Worm (Caenorhabditis elegans) whole organism, midembryonic: ENCODE measurements around the gene srh-215.

Experiments used
- T22C8.4 ChIP-seq: fragments of 200-800 bp; sonication (Bioruptor generic); IDR thresholded peaks from 2 replicates; pipeline ENCODE4 v1.3.6; 2022; ENCODE audit warnings: missing genetic modification characterization, missing compliant biosample characterization
- cog-1 ChIP-seq: sonication (generic microtip); optimal IDR thresholded peaks from 2 replicates; lab custom pipeline; 2016; ENCODE audit warnings: missing genetic modification characterization, missing compliant biosample characterization
- flt-1 ChIP-seq: fragments of 200-800 bp; sonication (Bioruptor generic); IDR thresholded peaks from 2 replicates; pipeline ENCODE4 v1.3.6; 2022; ENCODE audit warnings: missing genetic modification characterization, missing compliant biosample characterization
- klf-2 ChIP-seq: fragments of 200-800 bp; sonication (Bioruptor generic); conservative IDR thresholded peaks from 2 replicates; pipeline ENCODE4 v1.3.6; 2022; ENCODE audit warnings: missing genetic modification reagents, missing genetic modification characterization, missing compliant biosample characterization
- med-1 ChIP-seq: sonication (generic microtip); optimal IDR thresholded peaks from 2 replicates; lab custom pipeline; 2017; ENCODE audit warnings: missing genetic modification characterization, mild to moderate bottlenecking, missing compliant biosample characterization, antibody characterized with exemption, missing genetic modification reagents; ENCODE audit not compliant: insufficient read depth
- ref-1 ChIP-seq: fragments of 200-800 bp; sonication (Bioruptor generic); conservative IDR thresholded peaks from 2 replicates; pipeline ENCODE4 v1.3.6; 2022; ENCODE audit warnings: missing genetic modification reagents, missing genetic modification characterization, missing compliant biosample characterization
- tab-1 ChIP-seq: fragments of 200-800 bp; sonication (Bioruptor generic); IDR thresholded peaks from 2 replicates; pipeline ENCODE4 v1.3.6; 2022; ENCODE audit warnings: missing genetic modification characterization, missing compliant biosample characterization
- ztf-23 ChIP-seq: fragments of 200-800 bp; sonication (Bioruptor generic); IDR thresholded peaks from 2 replicates; pipeline ENCODE4 v1.3.6; 2022; ENCODE audit warnings: missing genetic modification reagents, missing genetic modification characterization, missing compliant biosample characterization
- ztf-29 ChIP-seq: fragments of 200-800 bp; sonication (Bioruptor generic); IDR thresholded peaks from 2 replicates; pipeline ENCODE4 v1.3.6; 2022; ENCODE audit warnings: missing genetic modification reagents, missing genetic modification characterization, missing compliant biosample characterization

srh-215 gene

DNA sequence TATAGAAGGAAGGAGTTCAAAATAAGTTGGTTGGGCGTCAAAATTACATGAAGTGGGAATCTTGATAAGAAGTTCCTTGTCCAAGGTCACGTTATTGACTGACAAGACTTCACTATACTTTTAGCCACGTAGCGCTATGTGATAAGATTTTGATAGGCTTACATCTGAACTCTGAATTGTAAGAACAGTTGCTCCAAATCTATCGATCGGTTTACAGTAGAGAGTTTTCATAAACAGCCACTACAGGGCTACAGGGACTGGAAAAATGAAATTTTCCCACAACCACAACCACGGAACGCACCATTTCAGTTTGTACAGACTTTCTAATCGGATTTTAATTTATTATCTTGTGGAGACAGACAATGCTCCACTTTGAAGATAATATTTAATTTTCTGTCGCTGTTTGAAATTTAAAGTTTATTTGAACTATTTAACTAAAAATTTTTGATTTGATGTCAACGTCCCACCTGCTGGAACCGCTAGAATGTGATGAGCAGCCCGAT lies 26.2 kb upstream of the srh-215 start, which contains the start of the genes clec-31 and clec-22:
Gene clec-31, minus strand, starts transcription at position 101 of the 503 bp plus-strand sequence.
Gene clec-22, plus strand, starts transcription at position 453 of the 503 bp plus-strand sequence.
- TF ChIP-seq cog-1 (tag; lab: Kevin White, UChicago) (no peak), med-1 (GFP tag; lab: Kevin White, UChicago) (no peak), ztf-23 (no peak), tab-1 (no peak), T22C8.4 (GFP tag; lab: Robert Waterston, UW) (no peak), ref-1 (GFP tag; lab: Robert Waterston, UW) (no peak), flt-1 (GFP tag; lab: Robert Waterston, UW) (no peak)

DNA sequence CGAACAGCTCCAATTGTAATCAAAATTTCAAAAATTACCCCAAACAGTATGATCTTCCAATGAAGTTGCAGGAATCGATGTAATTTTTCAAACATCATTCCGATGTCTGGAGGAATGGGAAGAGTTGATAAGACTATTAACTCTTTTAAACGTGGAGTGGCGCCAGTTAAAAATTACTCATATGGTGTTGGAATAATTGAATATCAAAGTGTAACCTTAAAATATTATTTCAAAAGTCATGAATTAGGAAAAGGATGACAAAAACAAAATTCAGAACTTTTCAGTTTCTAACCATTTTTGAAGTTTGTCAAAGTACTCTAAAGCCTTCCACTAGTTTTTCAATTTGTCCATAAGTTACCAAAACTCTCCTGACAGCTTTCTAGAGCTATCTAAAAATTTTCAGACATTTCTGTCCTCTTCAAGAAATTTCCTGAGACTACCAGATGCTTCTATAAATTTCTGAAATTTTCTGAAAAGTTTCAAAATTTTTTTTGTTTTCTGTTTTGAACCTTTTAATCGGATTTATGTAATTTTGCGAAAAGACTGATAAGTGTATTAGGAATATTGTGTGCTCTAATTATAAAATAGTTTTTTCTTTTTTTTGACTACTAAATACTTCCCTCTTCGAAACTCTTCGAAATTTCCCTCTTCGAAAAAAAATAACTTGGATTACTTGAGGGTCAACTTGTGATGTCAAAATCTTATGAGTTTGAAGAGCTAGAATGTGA lies 22.3 kb upstream of the srh-215 start, which contains the start of the genes clec-35 and clec-27:
Gene clec-35, minus strand, starts transcription at position 101 of the 728 bp plus-strand sequence.
Gene clec-27, plus strand, starts transcription at position 678 of the 728 bp plus-strand sequence.
- no peak for TF ChIP-seq flt-1 (GFP tag; lab: Robert Waterston, UW)
- TF ChIP-seq tab-1 = no peak
- TF ChIP-seq ztf-23 = no peak

DNA sequence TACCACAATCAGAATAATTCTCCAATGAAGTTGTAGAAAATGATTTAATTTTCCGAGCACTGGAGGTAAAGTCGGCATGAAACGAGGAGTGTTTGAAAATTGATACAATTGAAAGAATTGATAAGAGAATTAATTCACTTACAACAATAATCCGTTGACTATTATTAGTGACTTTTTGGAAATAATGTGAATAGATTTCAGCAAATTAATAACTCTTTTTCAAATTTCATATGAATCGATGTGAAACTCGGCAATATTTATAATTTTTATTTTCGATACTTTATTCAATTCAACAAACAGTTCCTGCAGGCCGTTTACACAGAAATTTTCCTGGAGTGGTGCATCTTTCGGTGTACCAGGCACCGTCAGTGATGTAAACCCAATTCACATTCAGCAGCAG lies 20.2 kb upstream of the srh-215 start, which contains the start of gene clec-37:
Gene clec-37, minus strand, starts transcription at position 101 of the 400 bp plus-strand sequence.
- no peak for TF ChIP-seq flt-1 (GFP tag; lab: Robert Waterston, UW)
- TF ChIP-seq ztf-29 (GFP tag; lab: Robert Waterston, UW) = no peak
- no peak for TF ChIP-seq klf-2 (GFP tag; lab: Robert Waterston, UW)
- TF ChIP-seq med-1 (GFP tag; lab: Kevin White, UChicago) = no peak
- no peak for TF ChIP-seq ztf-23
- TF ChIP-seq cog-1 (tag; lab: Kevin White, UChicago) = no peak
- no peak for TF ChIP-seq tab-1
- TF ChIP-seq T22C8.4 (GFP tag; lab: Robert Waterston, UW) = no peak
- TF ChIP-seq ref-1 (GFP tag; lab: Robert Waterston, UW) = no peak

DNA sequence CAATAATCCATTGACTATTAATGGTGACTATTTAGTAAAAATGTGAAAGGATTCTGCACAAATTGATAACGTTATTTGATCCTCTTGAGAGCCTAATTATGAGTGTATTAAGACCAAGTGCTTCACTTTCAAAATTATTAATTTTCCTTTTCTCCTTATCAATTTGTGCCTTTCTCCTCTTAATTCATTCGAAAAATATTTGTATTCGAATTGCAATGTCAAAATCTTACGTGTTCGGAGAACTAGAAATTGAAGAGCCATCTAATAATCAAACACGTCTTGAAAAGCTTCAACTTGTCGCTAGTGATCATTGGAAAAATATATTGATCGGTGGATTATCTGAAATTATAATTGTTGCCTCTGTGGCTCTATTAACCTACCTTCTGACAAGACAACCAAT lies 16.7 kb upstream of the srh-215 start, which contains the start of the genes clec-36 and clec-26:
Gene clec-36, minus strand, starts transcription at position 101 of the 400 bp plus-strand sequence.
Gene clec-26, plus strand, starts transcription at position 114 of the 400 bp plus-strand sequence.
- no peak for TF ChIP-seq ztf-23

DNA sequence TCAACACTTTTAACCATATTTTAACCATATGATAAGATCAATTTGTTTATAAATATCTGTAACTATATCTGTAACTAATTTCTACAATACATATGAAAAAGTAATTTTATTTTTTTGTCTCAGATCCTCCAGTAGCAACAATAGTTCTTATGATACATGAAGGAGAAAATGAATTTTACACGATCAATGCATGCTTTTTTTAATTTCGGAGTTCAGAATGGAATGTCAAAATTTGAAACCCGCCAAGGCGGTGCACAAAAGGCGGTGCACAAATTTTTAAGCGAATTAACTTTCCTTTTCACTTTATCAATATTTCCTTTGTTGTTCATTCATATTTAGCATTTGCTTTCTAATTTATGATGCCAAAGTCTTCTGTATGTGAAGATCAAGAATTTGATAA lies 11.1 kb upstream of the srh-215 start, which contains the start of gene clec-25:
Gene clec-25, plus strand, starts transcription at position 301 of the 400 bp plus-strand sequence.
- TF ChIP-seq ztf-29 (GFP tag; lab: Robert Waterston, UW) (no peak), med-1 (GFP tag; lab: Kevin White, UChicago) (no peak), tab-1 (no peak), klf-2 (GFP tag; lab: Robert Waterston, UW) (no peak), cog-1 (tag; lab: Kevin White, UChicago) (no peak), ref-1 (GFP tag; lab: Robert Waterston, UW) (no peak), ztf-23 (no peak), T22C8.4 (GFP tag; lab: Robert Waterston, UW) (no peak), flt-1 (GFP tag; lab: Robert Waterston, UW) (no peak)

DNA sequence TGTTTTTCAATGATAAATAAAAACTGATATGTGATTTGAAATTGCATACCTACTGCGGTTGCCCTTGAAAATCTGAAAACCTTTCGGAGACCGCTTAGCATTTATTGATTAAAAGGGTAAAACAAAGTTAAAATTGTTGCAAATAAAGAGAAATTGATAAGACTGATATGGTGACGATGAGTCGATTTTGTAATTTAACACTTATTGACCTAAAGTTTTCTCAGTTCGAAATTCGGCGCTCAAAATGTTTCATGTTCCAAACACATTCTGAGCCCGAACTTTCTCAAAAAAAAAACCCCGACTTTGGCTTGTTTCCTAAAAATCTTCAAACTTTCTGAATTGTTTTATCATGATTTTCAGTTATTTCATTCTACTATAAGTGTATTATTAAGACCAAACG lies 9.1 kb upstream of the srh-215 start, which contains the start of gene clec-40:
Gene clec-40, minus strand, starts transcription at position 101 of the 400 bp plus-strand sequence.
- TF ChIP-seq klf-2 (GFP tag; lab: Robert Waterston, UW) (no peak), ztf-29 (GFP tag; lab: Robert Waterston, UW) (no peak), flt-1 (GFP tag; lab: Robert Waterston, UW) (no peak), tab-1 (no peak), T22C8.4 (GFP tag; lab: Robert Waterston, UW) (no peak), med-1 (GFP tag; lab: Kevin White, UChicago) (no peak), ztf-23 (no peak), cog-1 (tag; lab: Kevin White, UChicago) (no peak), ref-1 (GFP tag; lab: Robert Waterston, UW) (no peak)

DNA sequence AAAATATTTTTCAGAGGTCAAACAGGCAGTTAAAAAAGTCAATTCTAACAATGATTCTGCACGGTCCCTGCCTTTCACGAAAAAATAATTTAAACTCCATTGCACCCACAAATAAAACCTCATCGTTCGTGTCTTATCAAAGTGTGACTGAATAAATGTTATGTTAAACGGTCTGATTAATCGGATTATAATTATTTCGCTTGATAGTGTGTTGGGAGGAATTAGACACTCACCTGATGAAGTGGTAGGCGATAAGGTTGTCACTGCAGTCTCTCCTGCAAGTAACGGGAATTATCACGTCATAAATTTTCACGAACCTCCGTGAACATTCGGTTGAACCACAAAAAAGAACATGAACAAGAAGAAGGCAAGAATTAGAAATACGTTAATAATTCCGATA lies 8.5 kb upstream of the srh-215 start:
- TF ChIP-seq flt-1 (GFP tag; lab: Robert Waterston, UW) = no peak
- no peak for TF ChIP-seq klf-2 (GFP tag; lab: Robert Waterston, UW)
- TF ChIP-seq ztf-29 (GFP tag; lab: Robert Waterston, UW) = no peak
- no peak for TF ChIP-seq cog-1 (tag; lab: Kevin White, UChicago)

DNA sequence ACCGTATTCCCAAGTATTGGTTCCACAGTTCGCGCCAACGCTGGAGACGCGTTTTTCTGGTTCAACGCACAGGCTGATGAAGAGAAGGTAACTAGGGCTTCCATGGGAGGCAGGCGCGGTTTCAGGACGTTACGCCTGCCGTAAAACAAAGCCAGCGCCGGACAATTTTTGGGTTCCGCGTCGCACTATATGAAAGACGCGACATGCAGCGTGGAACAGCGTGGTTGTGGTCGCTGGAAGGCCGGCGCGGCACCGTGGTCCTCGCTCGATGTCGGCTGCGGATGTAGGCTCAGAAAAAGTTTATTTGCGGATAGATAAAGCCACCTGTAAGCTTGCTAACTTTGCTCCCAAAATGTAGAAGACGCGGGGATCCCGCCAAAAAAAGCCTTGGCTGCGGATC lies 6.6 kb upstream of the srh-215 start:
- TF ChIP-seq klf-2 (GFP tag; lab: Robert Waterston, UW) (no peak), T22C8.4 (GFP tag; lab: Robert Waterston, UW) (no peak), tab-1 (no peak), ztf-23 (no peak), ref-1 (GFP tag; lab: Robert Waterston, UW) (no peak), flt-1 (GFP tag; lab: Robert Waterston, UW) (no peak), cog-1 (tag; lab: Kevin White, UChicago) (no peak), ztf-29 (GFP tag; lab: Robert Waterston, UW) (no peak), med-1 (GFP tag; lab: Kevin White, UChicago) (no peak)

DNA sequence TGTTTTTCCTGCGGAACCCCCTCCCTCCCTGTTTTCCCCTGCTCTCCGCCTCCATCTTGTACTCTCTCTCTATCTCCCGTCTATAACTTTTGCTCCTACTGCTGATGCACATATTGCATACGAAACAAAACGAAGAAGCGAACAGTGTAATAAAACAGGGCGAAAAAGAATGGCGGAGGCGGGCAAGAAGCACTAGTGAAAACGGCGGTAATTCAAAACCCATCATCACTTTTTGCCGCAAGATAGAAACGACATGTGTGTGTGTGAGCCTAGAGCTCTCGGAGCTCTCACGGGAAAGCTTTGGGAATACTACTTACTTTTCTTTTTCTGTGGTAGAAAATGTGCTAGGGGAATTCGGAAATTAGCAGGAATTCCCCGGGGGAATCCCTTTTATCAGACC lies 4.3 kb upstream of the srh-215 start:
- TF ChIP-seq klf-2 (GFP tag; lab: Robert Waterston, UW) (no peak), tab-1 (no peak), med-1 (GFP tag; lab: Kevin White, UChicago) (no peak), ztf-29 (GFP tag; lab: Robert Waterston, UW) (no peak)

DNA sequence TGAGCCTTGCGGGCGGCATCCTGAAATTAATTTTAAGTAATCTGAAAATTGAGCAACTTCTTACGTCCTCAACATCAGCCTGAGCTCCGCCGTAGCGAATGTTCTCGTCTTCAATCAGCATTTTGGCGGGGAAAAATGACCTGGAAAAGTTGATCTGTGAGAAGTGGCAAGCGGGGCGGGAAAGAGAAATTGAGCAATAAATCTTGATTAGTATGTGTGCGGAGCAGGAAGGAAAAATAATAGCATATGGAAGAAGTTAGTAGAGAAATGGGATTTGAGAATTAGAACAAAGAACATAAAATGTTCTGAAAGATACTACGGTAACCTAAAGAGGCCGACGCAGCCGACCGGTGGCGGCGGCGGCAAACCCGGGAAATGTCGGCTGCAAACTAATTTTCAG lies 3.2 kb upstream of the srh-215 start, which contains the start of gene tni-3:
Gene tni-3, minus strand, starts transcription at position 140 of the 400 bp plus-strand sequence.
- TF ChIP-seq ref-1 (GFP tag; lab: Robert Waterston, UW) (no peak), tab-1 (no peak), T22C8.4 (GFP tag; lab: Robert Waterston, UW) (no peak), ztf-29 (GFP tag; lab: Robert Waterston, UW) (no peak), klf-2 (GFP tag; lab: Robert Waterston, UW) (no peak), flt-1 (GFP tag; lab: Robert Waterston, UW) (no peak), cog-1 (tag; lab: Kevin White, UChicago) (no peak), ztf-23 (no peak), med-1 (GFP tag; lab: Kevin White, UChicago) (no peak)
